Worm (Caenorhabditis elegans) whole organism, L1 larva: ENCODE results near the gene acs-14.

ENCODE experiments used
- C04F5.9 ChIP-seq: sonication (generic microtip); optimal IDR thresholded peaks from 2 replicates; lab custom pipeline; 2016; ENCODE audit warnings: missing genetic modification characterization, missing compliant biosample characterization
- ceh-8 ChIP-seq: fragments of 200-800 bp; sonication (Bioruptor generic); optimal IDR thresholded peaks from 2 replicates; lab custom pipeline; 2018; ENCODE audit warnings: mild to moderate bottlenecking, missing genetic modification characterization, moderate library complexity, missing compliant biosample characterization
- hlh-4 ChIP-seq: sonication (generic microtip); optimal IDR thresholded peaks from 2 replicates; lab custom pipeline; 2016; ENCODE audit warnings: mild to moderate bottlenecking, missing genetic modification characterization, missing compliant biosample characterization
- lin-14 ChIP-seq: fragments of 200-800 bp; sonication (Bioruptor generic); optimal IDR thresholded peaks from 2 replicates; lab custom pipeline; 2018; ENCODE audit warnings: mild to moderate bottlenecking, missing genetic modification characterization, moderate library complexity, missing compliant biosample characterization
- lsy-2 ChIP-seq, 2 experiments: fragments of 150-350 bp; optimal IDR thresholded peaks; 2 replicates each; lab custom pipeline; 2014; ENCODE audit warnings: missing biosample characterization in 2 of 2, missing genetic modification characterization in 2 of 2
- nhr-11 ChIP-seq: fragments of 150-350 bp; optimal IDR thresholded peaks from 2 replicates; lab custom pipeline; 2014; ENCODE audit warnings: missing biosample characterization, missing genetic modification characterization

ce11 chrV:9550313-9550712, 42.4 kb downstream of the acs-14 start, which contains the start of gene ehbp-1:
- peak; percentile 80 for TF ChIP-seq lin-14 (GFP tag; lab: Kevin White, UChicago)
- no peak for TF ChIP-seq nhr-11 (tag; lab: Kevin White, UChicago)
- TF ChIP-seq hlh-4 = no peak
- TF ChIP-seq ceh-8 = no peak
- no peak for TF ChIP-seq C04F5.9
- TF ChIP-seq lsy-2 (tag; optimal IDR thresholded peaks at IDR 0.05; lab: Kevin White, UChicago) = no peak
